Worm (Caenorhabditis elegans): ENCODE data around the gene E02C12.6.
A peak's percentile ranks its signal among the peaks of the same experiment; 100 is the strongest.

DNA sequence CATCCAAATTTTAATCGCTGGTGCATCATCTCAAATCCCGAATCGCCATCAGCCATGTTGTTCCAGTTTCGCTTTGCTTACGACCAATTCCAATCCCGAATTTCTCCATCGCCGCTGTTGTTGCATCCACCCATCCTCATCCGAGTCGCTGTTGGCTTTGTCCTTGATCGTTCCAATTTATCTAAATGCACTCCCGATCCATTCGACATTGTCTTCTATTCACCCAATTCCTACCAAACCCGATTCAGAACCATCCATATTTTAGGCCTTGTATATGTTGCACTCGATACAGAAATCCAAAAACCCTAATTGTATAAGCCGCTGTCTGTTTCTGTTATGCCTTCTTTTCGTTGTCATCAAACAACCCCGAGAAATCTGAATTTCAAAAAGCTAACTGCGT is 30.6 kb downstream of the E02C12.6 start:
- no peak for TF ChIP-seq T22C8.4 (GFP tag; IDR thresholded peaks at IDR 0.05)
- no peak; the same call in 1 of the 2 replicates for TF ChIP-seq ztf-23 (GFP tag; IDR thresholded peaks at IDR 0.05)
- TF ChIP-seq med-1 (GFP tag; optimal IDR thresholded peaks at IDR 0.05; ENCODE audit: insufficient read depth): no peak
- no peak for TF ChIP-seq flt-1 (GFP tag; IDR thresholded peaks at IDR 0.05)
- no peak for TF ChIP-seq klf-2 (GFP tag; conservative IDR thresholded peaks at IDR 0.05)
- TF ChIP-seq ztf-29 (GFP tag; IDR thresholded peaks at IDR 0.05): no peak
- TF ChIP-seq tab-1 (GFP tag; IDR thresholded peaks at IDR 0.05): 0 out of 2 replicates have a peak, but pooled peaks have one; percentile 8
- no peak for TF ChIP-seq ref-1 (GFP tag; conservative IDR thresholded peaks at IDR 0.05)
- no peak for TF ChIP-seq cog-1 (tag; optimal IDR thresholded peaks at IDR 0.05)
